Fruit fly (Drosophila melanogaster): ENCODE measurements around the gene Ir31a.

The Ir31a gene

dm6 chr2L:10413251-10414127 is 8.1 kb downstream of the Ir31a start, which contains the start of the genes CG5355 and Klp31E:
Gene CG5355, minus strand, starts transcription at chr2L:10413463.
Gene Klp31E, plus strand, starts transcription at chr2L:10414017.
- TF ChIP-seq psq (optimal IDR thresholded peaks at IDR 0.05) = no peak
- TF ChIP-seq insv (optimal IDR thresholded peaks at IDR 0.05) = no peak
- no peak for TF ChIP-seq h (optimal IDR thresholded peaks at IDR 0.05)
- no peak for TF ChIP-seq Sin3A (optimal IDR thresholded peaks at IDR 0.05)
- no peak for TF ChIP-seq Myc (optimal IDR thresholded peaks at IDR 0.05)

dm6 chr2L:10418981-10419380 is 13.6 kb downstream of the Ir31a start, which contains the start of gene RfC3:
Gene RfC3, plus strand, starts transcription at chr2L:10419190.
- no peak for TF ChIP-seq psq (optimal IDR thresholded peaks at IDR 0.05)

dm6 chr2L:10422643-10423606 is 17.6 kb downstream of the Ir31a start, which contains the start of the genes pie and Wdfy2:
Gene pie, minus strand, starts transcription at chr2L:10422780.
Gene Wdfy2, plus strand, starts transcription at chr2L:10423291.
- TF ChIP-seq Myc (optimal IDR thresholded peaks at IDR 0.05) = no peak
- TF ChIP-seq Sin3A (optimal IDR thresholded peaks at IDR 0.05) = no peak
- TF ChIP-seq insv (optimal IDR thresholded peaks at IDR 0.05) = no peak
- no peak for TF ChIP-seq ttk (optimal IDR thresholded peaks at IDR 0.05)
- TF ChIP-seq psq (optimal IDR thresholded peaks at IDR 0.05) = no peak
- TF ChIP-seq h (optimal IDR thresholded peaks at IDR 0.05) = no peak

- TF ChIP-seq Sin3A (optimal IDR thresholded peaks at IDR 0.05) = no peak
- TF ChIP-seq psq (optimal IDR thresholded peaks at IDR 0.05) = no peak
- TF ChIP-seq insv (optimal IDR thresholded peaks at IDR 0.05) = no peak
- TF ChIP-seq ttk (optimal IDR thresholded peaks at IDR 0.05) = no peak
- TF ChIP-seq h (optimal IDR thresholded peaks at IDR 0.05) = no peak
- TF ChIP-seq Myc (optimal IDR thresholded peaks at IDR 0.05) = no peak
These were observed 20.2 kb downstream of the Ir31a start for dm6 chr2L:10425599-10425998.

dm6 chr2L:10426534-10427048 is 21.2 kb downstream of the Ir31a start, which contains the start of the genes SmB and KdelR:
Gene SmB, minus strand, starts transcription at chr2L:10426627.
Gene KdelR, plus strand, starts transcription at chr2L:10426887.
- TF ChIP-seq ttk (optimal IDR thresholded peaks at IDR 0.05) (no peak), psq (optimal IDR thresholded peaks at IDR 0.05) (no peak), h (optimal IDR thresholded peaks at IDR 0.05) (no peak), Sin3A (optimal IDR thresholded peaks at IDR 0.05) (no peak), insv (optimal IDR thresholded peaks at IDR 0.05) (no peak), Myc (optimal IDR thresholded peaks at IDR 0.05) (no peak)

dm6 chr2L:10428528-10428927 is 23.2 kb downstream of the Ir31a start, which contains the start of gene CG5188:
Gene CG5188, plus strand, starts transcription at chr2L:10428829.
- TF ChIP-seq Sin3A (optimal IDR thresholded peaks at IDR 0.05) = no peak
- TF ChIP-seq ttk (optimal IDR thresholded peaks at IDR 0.05) = no peak
- TF ChIP-seq h (optimal IDR thresholded peaks at IDR 0.05) = no peak
- TF ChIP-seq insv (optimal IDR thresholded peaks at IDR 0.05) = no peak
- no peak for TF ChIP-seq Myc (optimal IDR thresholded peaks at IDR 0.05)
- TF ChIP-seq psq (optimal IDR thresholded peaks at IDR 0.05) = no peak

DNA sequence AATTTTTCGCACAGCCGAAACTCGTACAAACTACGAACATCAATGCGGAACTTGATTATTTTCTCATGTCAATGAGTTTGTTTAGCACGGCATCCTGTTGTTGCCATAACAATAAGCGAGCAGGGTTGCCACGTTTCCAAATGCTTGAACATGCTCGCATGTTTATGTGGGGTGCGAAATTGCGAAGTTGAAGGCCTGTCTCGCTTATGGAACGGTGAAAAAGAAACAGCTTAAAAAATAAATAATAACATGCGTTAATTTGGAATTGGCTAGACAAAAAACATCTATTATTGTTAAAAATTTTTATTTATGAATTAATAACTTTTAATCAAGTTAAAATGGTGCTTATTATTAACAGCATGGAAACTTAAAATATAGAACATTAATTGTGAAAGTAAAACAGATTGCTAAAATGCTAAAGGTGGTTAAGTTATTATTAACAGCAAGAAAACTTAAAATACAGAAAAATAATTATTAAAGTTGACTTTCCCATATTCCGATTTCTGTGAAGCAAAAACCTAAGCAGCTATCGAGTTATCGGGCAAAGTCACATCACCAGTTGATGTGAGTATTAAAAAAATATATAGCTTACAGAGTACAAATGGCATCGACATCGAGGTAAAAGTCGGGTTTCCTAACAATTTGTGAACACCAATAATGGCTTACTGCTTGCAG is 25.6 kb downstream of the Ir31a start, which contains the start of the genes Bug22 and TfIIB:
Gene Bug22 (minus strand): TSS at position 117 of the 675 bp plus-strand sequence.
Gene TfIIB (plus strand): TSS at position 537 of the 675 bp plus-strand sequence.
- TF ChIP-seq h (optimal IDR thresholded peaks at IDR 0.05) (no peak), insv (optimal IDR thresholded peaks at IDR 0.05) (no peak), Myc (optimal IDR thresholded peaks at IDR 0.05) (no peak), psq (optimal IDR thresholded peaks at IDR 0.05) (no peak), Sin3A (optimal IDR thresholded peaks at IDR 0.05) (no peak), ttk (optimal IDR thresholded peaks at IDR 0.05) (no peak)

DNA sequence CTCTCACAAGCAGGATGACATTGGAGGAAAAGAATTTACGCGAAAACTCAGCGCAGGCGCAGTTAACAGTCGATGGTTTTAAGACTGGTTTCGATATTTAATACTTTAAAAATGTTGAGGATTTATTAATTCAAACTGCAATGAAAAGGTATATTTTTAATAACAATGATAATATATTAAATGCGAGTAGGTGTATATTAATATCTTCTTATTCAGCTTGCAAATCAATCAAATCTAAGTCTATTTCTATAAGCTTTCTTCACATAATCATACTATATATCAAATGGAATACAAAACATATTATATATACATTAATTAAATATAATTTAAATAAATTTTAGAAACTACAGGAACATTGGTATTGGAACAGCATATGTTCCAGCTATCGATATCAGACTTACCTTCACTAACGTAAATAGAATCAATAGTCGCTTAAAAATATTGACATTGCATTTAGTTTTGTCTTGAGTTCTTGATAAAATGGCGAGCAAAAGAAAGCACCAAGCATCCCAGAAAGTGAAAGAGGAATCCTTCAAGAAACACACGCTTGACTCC is 30.3 kb downstream of the Ir31a start, which contains the start of the genes TBC1D16 and holn1:
Gene TBC1D16 (minus strand): TSS at position 51 of the 555 bp plus-strand sequence.
Gene holn1 (plus strand): TSS at position 390 of the 555 bp plus-strand sequence.
- TF ChIP-seq h (optimal IDR thresholded peaks at IDR 0.05) = no peak
- TF ChIP-seq Myc (optimal IDR thresholded peaks at IDR 0.05) = no peak
- TF ChIP-seq insv (optimal IDR thresholded peaks at IDR 0.05) = no peak
- no peak for TF ChIP-seq ttk (optimal IDR thresholded peaks at IDR 0.05)
- no peak for TF ChIP-seq Sin3A (optimal IDR thresholded peaks at IDR 0.05)
- no peak for TF ChIP-seq psq (optimal IDR thresholded peaks at IDR 0.05)

DNA sequence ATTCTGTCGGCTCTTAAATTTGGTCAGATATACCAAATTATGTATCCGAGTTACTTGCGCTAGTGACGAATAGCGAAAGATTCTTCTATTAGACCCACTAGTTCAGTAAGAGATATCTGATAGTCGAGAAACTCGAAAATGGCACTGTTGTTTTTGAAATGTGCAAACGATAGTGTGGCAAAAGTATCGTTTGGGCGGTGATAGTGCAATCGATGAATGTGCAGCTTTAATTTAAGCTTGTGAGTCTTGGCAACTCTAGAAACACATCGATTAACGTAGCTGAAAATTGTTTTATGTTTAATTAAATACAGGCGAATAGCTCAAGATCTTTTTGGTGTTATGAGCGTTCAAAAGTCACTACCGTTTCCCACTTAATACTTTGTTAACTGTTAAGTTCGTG is 32.0 kb downstream of the Ir31a start, which contains the start of gene STUB1:
Gene STUB1 (plus strand): TSS at position 232 of the 400 bp plus-strand sequence.
- no peak for TF ChIP-seq Sin3A (optimal IDR thresholded peaks at IDR 0.05)
- no peak for TF ChIP-seq insv (optimal IDR thresholded peaks at IDR 0.05)
- no peak for TF ChIP-seq psq (optimal IDR thresholded peaks at IDR 0.05)
- TF ChIP-seq h (optimal IDR thresholded peaks at IDR 0.05) = no peak
- TF ChIP-seq ttk (optimal IDR thresholded peaks at IDR 0.05) = no peak
- no peak for TF ChIP-seq Myc (optimal IDR thresholded peaks at IDR 0.05)

dm6 chr2L:10439174-10439573 is 33.8 kb downstream of the Ir31a start, which contains the start of gene Nse4:
Gene Nse4, plus strand, starts transcription at chr2L:10439440.
- TF ChIP-seq h (optimal IDR thresholded peaks at IDR 0.05) = no peak
- TF ChIP-seq psq (optimal IDR thresholded peaks at IDR 0.05) = no peak
- no peak for TF ChIP-seq Sin3A (optimal IDR thresholded peaks at IDR 0.05)
- no peak for TF ChIP-seq insv (optimal IDR thresholded peaks at IDR 0.05)
- TF ChIP-seq ttk (optimal IDR thresholded peaks at IDR 0.05) = no peak
- TF ChIP-seq Myc (optimal IDR thresholded peaks at IDR 0.05) = no peak

Data from Kc167 (cell line).